Worm (Caenorhabditis elegans) whole organism, mixed stage, embryonic: Measurements from ENCODE around the gene clec-238.

Source experiments
- M03D4.4 ChIP-seq: sonication (generic microtip); optimal IDR thresholded peaks from 2 replicates; lab custom pipeline; 2017; ENCODE audit warnings: mild to moderate bottlenecking, missing genetic modification characterization, missing compliant biosample characterization
- blmp-1 ChIP-seq: fragments of 150-350 bp; optimal IDR thresholded peaks from 2 replicates; lab custom pipeline; 2014; ENCODE audit warnings: missing biosample characterization, missing genetic modification characterization
- ceh-39 ChIP-seq: fragments of 150-350 bp; optimal IDR thresholded peaks from 2 replicates; lab custom pipeline; 2014; ENCODE audit warnings: missing biosample characterization, missing genetic modification characterization
- ceh-43 ChIP-seq: fragments of 200-800 bp; sonication (Bioruptor generic); optimal IDR thresholded peaks from 2 replicates; lab custom pipeline; 2018; ENCODE audit warnings: mild to moderate bottlenecking, missing genetic modification characterization, moderate library complexity, missing compliant biosample characterization
- ceh-83 ChIP-seq: fragments of 200-800 bp; sonication (Bioruptor generic); optimal IDR thresholded peaks from 2 replicates; lab custom pipeline; 2018; ENCODE audit warnings: mild to moderate bottlenecking, missing genetic modification characterization, missing compliant biosample characterization
- cnd-1 ChIP-seq: fragments of 200-800 bp; sonication (Bioruptor generic); optimal IDR thresholded peaks from 2 replicates; lab custom pipeline; 2018; ENCODE audit warnings: mild to moderate bottlenecking, missing genetic modification characterization, missing compliant biosample characterization
- drap-1 ChIP-seq: fragments of 200-800 bp; sonication (Bioruptor generic); optimal IDR thresholded peaks from 3 replicates; lab custom pipeline; 2018; ENCODE audit warnings: mild to moderate bottlenecking, missing genetic modification characterization, missing compliant biosample characterization
- elt-1 ChIP-seq: sonication (generic microtip); optimal IDR thresholded peaks from 2 replicates; lab custom pipeline; 2017; ENCODE audit warnings: missing genetic modification characterization, mild to moderate bottlenecking, missing compliant biosample characterization, antibody characterized with exemption, moderate library complexity, borderline replicate concordance; ENCODE audit not compliant: insufficient read depth
- elt-3 ChIP-seq: fragments of 150-350 bp; optimal IDR thresholded peaks from 2 replicates; lab custom pipeline; 2014; ENCODE audit warnings: missing biosample characterization, missing genetic modification characterization
- flh-1 ChIP-seq: fragments of 200-800 bp; sonication (Bioruptor generic); optimal IDR thresholded peaks from 2 replicates; lab custom pipeline; 2018; ENCODE audit warnings: mild to moderate bottlenecking, missing genetic modification characterization, moderate library complexity, missing compliant biosample characterization
- ham-2 ChIP-seq: fragments of 200-800 bp; sonication (Bioruptor generic); optimal IDR thresholded peaks from 2 replicates; lab custom pipeline; 2018; ENCODE audit warnings: mild to moderate bottlenecking, missing genetic modification characterization, missing compliant biosample characterization
- hlh-1 ChIP-seq: fragments of 150-350 bp; optimal IDR thresholded peaks from 2 replicates; lab custom pipeline; 2014; ENCODE audit warnings: missing biosample characterization, missing genetic modification reagents, missing genetic modification characterization
- lin-13 ChIP-seq: fragments of 150-350 bp; optimal IDR thresholded peaks from 2 replicates; lab custom pipeline; 2014; ENCODE audit warnings: missing biosample characterization, missing genetic modification characterization
- lin-32 ChIP-seq: fragments of 200-800 bp; sonication (Bioruptor generic); optimal IDR thresholded peaks from 2 replicates; lab custom pipeline; 2018; ENCODE audit warnings: mild to moderate bottlenecking, missing genetic modification characterization, missing compliant biosample characterization
- mab-5 ChIP-seq: fragments of 150-350 bp; optimal IDR thresholded peaks from 2 replicates; lab custom pipeline; 2014; ENCODE audit warnings: missing biosample characterization, missing genetic modification characterization
- mep-1 ChIP-seq: fragments of 150-350 bp; optimal IDR thresholded peaks from 2 replicates; lab custom pipeline; 2017; ENCODE audit warnings: missing biosample characterization, missing genetic modification reagents, missing genetic modification characterization, inconsistent platforms
- mls-2 ChIP-seq: sonication (generic microtip); optimal IDR thresholded peaks from 2 replicates; lab custom pipeline; 2016; ENCODE audit warnings: mild to moderate bottlenecking, missing genetic modification characterization, moderate library complexity, missing compliant biosample characterization
- nhr-12 ChIP-seq: fragments of 150-350 bp; optimal IDR thresholded peaks from 2 replicates; lab custom pipeline; 2014; ENCODE audit warnings: missing biosample characterization, missing genetic modification characterization
- nhr-2 ChIP-seq: fragments of 150-350 bp; optimal IDR thresholded peaks from 2 replicates; lab custom pipeline; 2014; ENCODE audit warnings: missing biosample characterization, missing genetic modification characterization
- nhr-237 ChIP-seq: fragments of 150-350 bp; optimal IDR thresholded peaks from 2 replicates; lab custom pipeline; 2014; ENCODE audit warnings: missing biosample characterization, missing genetic modification characterization
- nhr-28 ChIP-seq: fragments of 150-350 bp; optimal IDR thresholded peaks from 2 replicates; lab custom pipeline; 2014; ENCODE audit warnings: missing biosample characterization, missing genetic modification characterization
- pha-4 ChIP-seq: fragments of 150-350 bp; optimal IDR thresholded peaks from 2 replicates; lab custom pipeline; 2018; ENCODE audit warnings: missing biosample characterization, missing genetic modification reagents, missing genetic modification characterization
- sem-2 ChIP-seq: fragments of 200-800 bp; sonication (Bioruptor generic); optimal IDR thresholded peaks from 2 replicates; lab custom pipeline; 2018; ENCODE audit warnings: mild to moderate bottlenecking, missing genetic modification characterization, missing compliant biosample characterization
- snpc-4 ChIP-seq: fragments of 150-350 bp; optimal IDR thresholded peaks from 2 replicates; lab custom pipeline; 2014; ENCODE audit warnings: missing biosample characterization, missing genetic modification characterization
- sptf-1 ChIP-seq: sonication (generic microtip); optimal IDR thresholded peaks from 2 replicates; lab custom pipeline; 2017; ENCODE audit warnings: mild to moderate bottlenecking, missing genetic modification characterization, moderate library complexity, missing compliant biosample characterization
- unc-120 ChIP-seq: sonication (generic microtip); optimal IDR thresholded peaks from 2 replicates; lab custom pipeline; 2017; ENCODE audit warnings: missing genetic modification characterization, missing compliant biosample characterization; ENCODE audit not compliant: poor library complexity, severe bottlenecking
- unc-39 ChIP-seq: fragments of 150-350 bp; optimal IDR thresholded peaks from 2 replicates; lab custom pipeline; 2014; ENCODE audit warnings: missing biosample characterization, missing genetic modification characterization
- unc-62 ChIP-seq: fragments of 150-350 bp; optimal IDR thresholded peaks from 2 replicates; lab custom pipeline; 2014; ENCODE audit warnings: missing biosample characterization, missing genetic modification reagents, missing genetic modification characterization
- zip-8 ChIP-seq: fragments of 150-350 bp; optimal IDR thresholded peaks from 2 replicates; lab custom pipeline; 2014; ENCODE audit warnings: missing biosample characterization, missing genetic modification characterization

The clec-238 gene

DNA sequence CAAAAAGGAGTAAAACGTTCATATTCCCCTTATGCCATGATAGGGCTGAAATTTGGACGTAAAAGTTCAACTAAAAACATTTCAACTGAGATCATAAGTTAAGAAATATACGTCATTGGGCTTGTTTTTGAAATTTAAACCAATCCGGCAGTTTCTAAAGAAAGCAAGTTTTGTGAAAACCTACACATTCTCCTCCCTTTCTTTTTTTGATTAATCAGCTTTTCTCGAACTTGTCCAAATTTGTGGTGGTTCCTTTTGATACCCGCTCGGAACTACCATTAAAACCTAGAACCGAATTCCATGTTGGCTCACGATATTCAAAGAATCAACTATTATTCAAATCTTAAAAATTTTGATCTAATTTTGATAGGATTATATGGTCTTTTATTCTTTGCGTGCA lies 28.8 kb downstream of the clec-238 start, which contains the start of gene srz-54:
srz-54 (plus strand) TSS at position 301 of the 400 bp plus-strand sequence.
- TF ChIP-seq unc-120 (tag; lab: Kevin White, UChicago) (no peak), mls-2 (no peak), unc-39 (tag; lab: Kevin White, UChicago) (no peak)

ce11 chrV:16987035-16987434 lies 35.4 kb downstream of the clec-238 start, which contains the start of gene Y102A5C.40:
Gene Y102A5C.40, minus strand, starts transcription at chrV:16987135.
- TF ChIP-seq nhr-2 (tag; lab: Kevin White, UChicago) (no peak), drap-1 (GFP tag; lab: Kevin White, UChicago) (no peak), hlh-1 (no peak), ceh-43 (GFP tag; lab: Kevin White, UChicago) (no peak), elt-3 (tag; lab: Kevin White, UChicago) (no peak)
- TF ChIP-seq, all 35 proteins: peak for 0

DNA sequence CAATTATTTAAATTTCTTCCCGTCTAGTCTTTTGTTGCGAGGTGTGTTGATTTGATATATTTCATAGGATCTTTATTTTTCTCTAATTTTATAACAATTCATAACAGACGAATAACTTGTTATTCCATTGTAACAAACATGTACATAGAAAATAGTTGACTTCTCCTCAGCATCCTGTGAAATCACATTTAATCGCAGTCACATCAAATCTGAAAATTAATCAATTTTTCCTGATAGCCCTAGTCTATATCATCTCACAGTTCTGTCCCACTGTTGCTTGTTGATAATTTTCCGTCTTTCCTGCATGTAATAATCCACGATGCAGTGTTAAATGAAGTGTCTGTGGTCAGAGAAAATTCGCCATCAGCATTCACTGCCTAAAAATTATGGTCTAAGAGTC lies 36.2 kb downstream of the clec-238 start:
- no peak for TF ChIP-seq unc-120 (tag; lab: Kevin White, UChicago)
- TF ChIP-seq M03D4.4 (tag; lab: Kevin White, UChicago) = no peak
- TF ChIP-seq snpc-4 (tag; lab: Kevin White, UChicago) = no peak
- TF ChIP-seq unc-39 (tag; lab: Kevin White, UChicago) = no peak
- no peak for TF ChIP-seq ceh-83 (GFP tag; lab: Kevin White, UChicago)
- TF ChIP-seq mab-5 (tag; lab: Kevin White, UChicago) = no peak
- no peak for TF ChIP-seq ham-2 (GFP tag; lab: Kevin White, UChicago)
- TF ChIP-seq elt-3 (tag; lab: Kevin White, UChicago) = no peak
- no peak for TF ChIP-seq hlh-1
- TF ChIP-seq ceh-43 (GFP tag; lab: Kevin White, UChicago) = no peak
- no peak for TF ChIP-seq nhr-28 (tag; lab: Kevin White, UChicago)
- TF ChIP-seq lin-13 = no peak
- TF ChIP-seq elt-1 (tag; lab: Kevin White, UChicago) = no peak
- TF ChIP-seq pha-4 (tag; lab: Kevin White, UChicago) = no peak
- no peak for TF ChIP-seq blmp-1 (tag; lab: Kevin White, UChicago)

DNA sequence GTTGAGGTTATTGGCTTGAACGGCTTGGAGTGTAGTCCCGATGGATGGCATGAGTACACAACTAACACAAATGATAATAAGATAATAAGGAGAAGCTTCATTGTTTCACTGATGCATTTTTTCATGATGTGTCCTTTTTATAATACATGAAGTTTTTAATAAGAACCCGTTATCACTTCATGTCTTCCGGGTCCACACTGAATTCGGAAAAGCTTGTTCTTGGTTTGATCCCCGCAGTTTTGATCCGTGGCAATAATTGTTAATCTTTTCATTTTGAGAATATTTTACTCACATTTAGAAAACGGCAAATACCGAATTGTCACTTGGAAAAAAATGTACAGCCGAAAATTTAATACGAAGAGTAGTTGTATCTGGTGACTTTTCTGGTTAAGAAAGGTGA lies 37.0 kb downstream of the clec-238 start, which contains the start of gene Y102A5C.27:
Y102A5C.27 (minus strand) TSS at position 101 of the 400 bp plus-strand sequence.
- no peak for TF ChIP-seq ceh-43 (GFP tag; lab: Kevin White, UChicago)
- no peak for TF ChIP-seq cnd-1 (tag; lab: Kevin White, UChicago)
- no peak for TF ChIP-seq blmp-1 (tag; lab: Kevin White, UChicago)

DNA sequence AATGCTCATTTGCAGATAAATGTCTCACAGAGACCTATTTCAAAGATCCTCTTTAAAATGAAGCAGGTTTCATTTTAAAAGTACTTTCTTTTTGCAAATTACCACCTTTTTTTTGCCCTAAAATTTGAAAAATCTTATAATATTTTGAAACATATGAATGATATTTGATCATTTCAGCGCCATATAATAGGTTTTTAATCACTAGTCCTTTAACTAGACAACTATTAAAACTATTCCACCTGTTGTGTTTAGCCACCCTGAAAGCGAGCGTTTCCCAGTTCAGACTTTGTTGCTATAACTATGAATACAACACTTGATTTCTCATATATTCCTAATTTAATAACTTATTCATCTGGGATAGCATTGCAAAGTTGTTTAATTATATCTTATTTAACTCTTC lies 40.1 kb downstream of the clec-238 start, which contains the start of gene srz-95:
srz-95 (plus strand) TSS at position 301 of the 400 bp plus-strand sequence.
- TF ChIP-seq nhr-2 (tag; lab: Kevin White, UChicago) (no peak), lin-32 (GFP tag; lab: Kevin White, UChicago) (no peak), mep-1 (tag; lab: Kevin White, UChicago) (no peak), ham-2 (GFP tag; lab: Kevin White, UChicago) (no peak), elt-1 (tag; lab: Kevin White, UChicago) (no peak), drap-1 (GFP tag; lab: Kevin White, UChicago) (no peak), zip-8 (tag; lab: Kevin White, UChicago) (no peak), ceh-43 (GFP tag; lab: Kevin White, UChicago) (no peak), hlh-1 (no peak), sptf-1 (tag; lab: Kevin White, UChicago) (no peak), sem-2 (GFP tag; lab: Kevin White, UChicago) (no peak), nhr-237 (no peak), nhr-12 (tag; lab: Kevin White, UChicago) (no peak), flh-1 (GFP tag; lab: Kevin White, UChicago) (no peak), blmp-1 (tag; lab: Kevin White, UChicago) (no peak), M03D4.4 (tag; lab: Kevin White, UChicago) (no peak), snpc-4 (tag; lab: Kevin White, UChicago) (no peak), unc-62 (GFP tag; lab: Kevin White, UChicago) (no peak), ceh-39 (tag; lab: Kevin White, UChicago) (no peak), mab-5 (tag; lab: Kevin White, UChicago) (no peak)
